Fruit fly (Drosophila melanogaster) whole organism, embryonic: ENCODE results near the gene CG15882.
A peak's percentile ranks its signal among the peaks of the same experiment; 100 is the strongest.

Source experiments
- BtbVII ChIP-seq: fragments of 200-800 bp; sonication (Bioruptor generic); optimal IDR thresholded peaks from 3 replicates; lab custom pipeline; 2017; ENCODE audit warnings: missing biosample characterization, mild to moderate bottlenecking, missing genetic modification characterization
- CG11398 ChIP-seq: fragments of 200-800 bp; sonication (Bioruptor generic); optimal IDR thresholded peaks from 2 replicates; lab custom pipeline; 2016; ENCODE audit warnings: missing biosample characterization, missing genetic modification characterization
- CG12391 ChIP-seq: fragments of 200-800 bp; sonication (Bioruptor generic); optimal IDR thresholded peaks from 3 replicates; lab custom pipeline; 2018; ENCODE audit warnings: missing biosample characterization, mild to moderate bottlenecking, missing genetic modification characterization, moderate library complexity
- CG12769 ChIP-seq: fragments of 200-800 bp; sonication (Bioruptor generic); optimal IDR thresholded peaks from 2 replicates; lab custom pipeline; 2019; ENCODE audit warnings: missing biosample characterization, mild to moderate bottlenecking, missing genetic modification characterization, moderate library complexity
- CG12942 ChIP-seq: fragments of 200-800 bp; sonication (Bioruptor generic); optimal IDR thresholded peaks from 3 replicates; lab custom pipeline; 2016; ENCODE audit warnings: missing biosample characterization, missing genetic modification characterization
- CG13624 ChIP-seq: fragments of 200-800 bp; sonication (Bioruptor generic); optimal IDR thresholded peaks from 2 replicates; lab custom pipeline; 2016; ENCODE audit warnings: missing biosample characterization, missing genetic modification characterization
- CG14965 ChIP-seq: fragments of 200-800 bp; sonication (Bioruptor generic); optimal IDR thresholded peaks from 2 replicates; lab custom pipeline; 2016; ENCODE audit warnings: missing biosample characterization, missing genetic modification characterization, borderline replicate concordance
- CG15269 ChIP-seq: fragments of 200-800 bp; sonication (Bioruptor generic); optimal IDR thresholded peaks from 2 replicates; lab custom pipeline; 2018; ENCODE audit warnings: missing biosample characterization, mild to moderate bottlenecking, missing genetic modification characterization, moderate library complexity
- CG16779 ChIP-seq: fragments of 200-800 bp; sonication (Bioruptor generic); IDR thresholded peaks from 2 replicates; pipeline ENCODE4 v1.3.6; 2022; ENCODE audit warnings: missing biosample characterization, missing genetic modification characterization
- CG30431 ChIP-seq: fragments of 200-800 bp; sonication (Bioruptor generic); optimal IDR thresholded peaks from 2 replicates; lab custom pipeline; 2017; ENCODE audit warnings: missing biosample characterization, missing genetic modification characterization
- CG3065 ChIP-seq: fragments of 200-800 bp; sonication (Bioruptor generic); optimal IDR thresholded peaks from 2 replicates; lab custom pipeline; 2016; ENCODE audit warnings: missing biosample characterization, missing genetic modification characterization
- CG31365 ChIP-seq: fragments of 200-800 bp; sonication (Bioruptor generic); optimal IDR thresholded peaks from 2 replicates; lab custom pipeline; 2018; ENCODE audit warnings: missing biosample characterization, mild to moderate bottlenecking, missing genetic modification characterization
- CG7963 ChIP-seq: fragments of 200-800 bp; sonication (Bioruptor generic); IDR thresholded peaks from 3 replicates; pipeline ENCODE4 v1.3.6; 2022; ENCODE audit warnings: missing biosample characterization, missing genetic modification characterization; ENCODE audit not compliant: partially characterized antibody
- CG8944 ChIP-seq: fragments of 200-800 bp; sonication (Bioruptor generic); optimal IDR thresholded peaks from 3 replicates; lab custom pipeline; 2016; ENCODE audit warnings: missing biosample characterization, missing genetic modification characterization
- CG9437 ChIP-seq: fragments of 200-800 bp; sonication (Bioruptor generic); optimal IDR thresholded peaks from 2 replicates; lab custom pipeline; 2018; ENCODE audit warnings: missing biosample characterization, mild to moderate bottlenecking, missing genetic modification characterization
- CG9797 ChIP-seq: fragments of 200-800 bp; sonication (Bioruptor generic); optimal IDR thresholded peaks from 3 replicates; lab custom pipeline; 2018; ENCODE audit warnings: missing biosample characterization, mild to moderate bottlenecking, missing genetic modification characterization
- CG9876 ChIP-seq: fragments of 200-800 bp; sonication (Bioruptor generic); optimal IDR thresholded peaks from 2 replicates; lab custom pipeline; 2016; ENCODE audit warnings: missing biosample characterization, missing genetic modification characterization
- CrebB ChIP-seq: fragments of 200-800 bp; sonication (Bioruptor generic); optimal IDR thresholded peaks from 3 replicates; lab custom pipeline; 2018; ENCODE audit warnings: missing biosample characterization, mild to moderate bottlenecking, missing genetic modification characterization
- Drgx ChIP-seq: fragments of 200-800 bp; sonication (Bioruptor generic); IDR thresholded peaks from 2 replicates; pipeline ENCODE4 v1.3.6; 2022; ENCODE audit warnings: missing biosample characterization, missing genetic modification characterization
- Gug ChIP-seq: fragments of 200-800 bp; sonication (Bioruptor generic); IDR thresholded peaks from 4 replicates; pipeline ENCODE4 v1.3.6; 2022; ENCODE audit warnings: missing biosample characterization, missing genetic modification characterization
- HLH3B ChIP-seq: fragments of 200-800 bp; sonication (Bioruptor generic); IDR thresholded peaks from 2 replicates; pipeline ENCODE4 v1.3.6; 2022; ENCODE audit warnings: missing biosample characterization, missing genetic modification characterization
- HLHmδ ChIP-seq: fragments of 200-800 bp; sonication (Bioruptor generic); optimal IDR thresholded peaks from 2 replicates; lab custom pipeline; 2018; ENCODE audit warnings: missing biosample characterization, mild to moderate bottlenecking, missing genetic modification characterization, moderate library complexity
- Lhr ChIP-seq: fragments of 200-800 bp; sonication (Bioruptor generic); optimal IDR thresholded peaks from 3 replicates; lab custom pipeline; 2017; ENCODE audit warnings: mild to moderate bottlenecking, missing biosample characterization, missing genetic modification reagents, missing genetic modification characterization
- Nf-YB ChIP-seq: fragments of 200-800 bp; sonication (Bioruptor generic); optimal IDR thresholded peaks from 3 replicates; lab custom pipeline; 2019; ENCODE audit warnings: missing biosample characterization, mild to moderate bottlenecking, missing genetic modification characterization, moderate library complexity
- PHDP ChIP-seq: fragments of 200-800 bp; sonication (Bioruptor generic); optimal IDR thresholded peaks from 3 replicates; lab custom pipeline; 2018; ENCODE audit warnings: missing biosample characterization, mild to moderate bottlenecking, missing genetic modification characterization, moderate library complexity
- Xrp1 ChIP-seq: fragments of 200-800 bp; sonication (Bioruptor generic); IDR thresholded peaks from 2 replicates; pipeline ENCODE4 v1.3.6; 2022; ENCODE audit warnings: missing biosample characterization, missing genetic modification characterization
- abd-A ChIP-seq: fragments of 200-800 bp; sonication (Bioruptor generic); optimal IDR thresholded peaks from 3 replicates; lab custom pipeline; 2019; ENCODE audit warnings: missing biosample characterization, mild to moderate bottlenecking, missing genetic modification characterization, moderate library complexity
- btn ChIP-seq: fragments of 200-800 bp; sonication (Bioruptor generic); optimal IDR thresholded peaks from 2 replicates; lab custom pipeline; 2016; ENCODE audit warnings: missing biosample characterization, missing genetic modification characterization
- cg ChIP-seq: fragments of 200-800 bp; sonication (Bioruptor generic); optimal IDR thresholded peaks from 3 replicates; lab custom pipeline; 2019; ENCODE audit warnings: missing biosample characterization, mild to moderate bottlenecking, missing genetic modification characterization, moderate library complexity
- crol ChIP-seq: fragments of 200-800 bp; sonication (Bioruptor generic); IDR thresholded peaks from 2 replicates; pipeline ENCODE4 v1.3.6; 2022; ENCODE audit warnings: missing biosample characterization, missing genetic modification characterization
- dan ChIP-seq: fragments of 200-800 bp; sonication (Bioruptor generic); IDR thresholded peaks from 2 replicates; pipeline ENCODE4 v1.3.6; 2022; ENCODE audit warnings: missing biosample characterization, missing genetic modification characterization
- disco-r ChIP-seq: fragments of 200-800 bp; sonication (Bioruptor generic); optimal IDR thresholded peaks from 2 replicates; lab custom pipeline; 2016; ENCODE audit warnings: missing biosample characterization, missing genetic modification characterization
- dpn ChIP-seq, 2 experiments: fragments of 200-800 bp; sonication (Bioruptor generic); optimal IDR thresholded peaks; 3 replicates each; lab custom pipeline; 2016; ENCODE audit warnings: missing biosample characterization in 2 of 2, missing genetic modification characterization in 2 of 2
- dysf ChIP-seq: fragments of 200-800 bp; sonication (Bioruptor generic); IDR thresholded peaks from 3 replicates; pipeline ENCODE4 v1.3.6; 2022; ENCODE audit warnings: missing biosample characterization, missing genetic modification characterization
- ewg ChIP-seq: fragments of 200-800 bp; sonication (Bioruptor generic); optimal IDR thresholded peaks from 3 replicates; lab custom pipeline; 2017; ENCODE audit warnings: mild to moderate bottlenecking, missing biosample characterization, missing genetic modification reagents, missing genetic modification characterization
- hbn ChIP-seq: fragments of 200-800 bp; sonication (Bioruptor generic); IDR thresholded peaks from 2 replicates; pipeline ENCODE4 v1.3.6; 2022; ENCODE audit warnings: missing biosample characterization, missing genetic modification characterization; ENCODE audit not compliant: partially characterized antibody
- hkb ChIP-seq, 2 experiments: fragments of 200-800 bp in 1 of 2; fragments of >200 bp in 1 of 2; sonication (Bioruptor generic) in 1 of 2; IDR thresholded peaks in 1 of 2; optimal IDR thresholded peaks in 1 of 2; 2 replicates each; pipeline versions ENCODE4 v1.3.6 to Lab custom; 2017 to 2022; ENCODE audit warnings: missing biosample characterization in 1 of 2, missing genetic modification characterization in 1 of 2
- inv ChIP-seq: fragments of 200-800 bp; sonication (Bioruptor generic); IDR thresholded peaks from 2 replicates; pipeline ENCODE4 v1.3.6; 2022; ENCODE audit warnings: missing biosample characterization, missing genetic modification characterization; ENCODE audit not compliant: partially characterized antibody
- ken ChIP-seq: fragments of 200-800 bp; sonication (Bioruptor generic); IDR thresholded peaks from 3 replicates; pipeline ENCODE4 v1.3.6; 2022; ENCODE audit warnings: missing biosample characterization, missing genetic modification characterization
- klu ChIP-seq: fragments of 200-800 bp; sonication (Bioruptor generic); IDR thresholded peaks from 2 replicates; pipeline ENCODE4 v1.3.6; 2022; ENCODE audit warnings: missing biosample characterization, missing genetic modification characterization
- luna ChIP-seq: fragments of 200-800 bp; sonication (Bioruptor generic); optimal IDR thresholded peaks from 2 replicates; lab custom pipeline; 2016; ENCODE audit warnings: missing biosample characterization, missing genetic modification characterization
- onecut ChIP-seq: fragments of 200-800 bp; sonication (Bioruptor generic); IDR thresholded peaks from 2 replicates; pipeline ENCODE4 v1.3.6; 2022; ENCODE audit warnings: missing biosample characterization, missing genetic modification characterization
- rib ChIP-seq: fragments of 200-800 bp; sonication (Bioruptor generic); IDR thresholded peaks from 2 replicates; pipeline ENCODE4 v1.3.6; 2022; ENCODE audit warnings: missing biosample characterization, missing genetic modification characterization
- salm ChIP-seq: fragments of 200-800 bp; sonication (Bioruptor generic); optimal IDR thresholded peaks from 2 replicates; lab custom pipeline; 2018; ENCODE audit warnings: missing biosample characterization, mild to moderate bottlenecking, missing genetic modification characterization
- sc ChIP-seq, 3 experiments: fragments of >200 bp in 2 of 3; fragments of 200-800 bp in 1 of 3; sonication (Bioruptor generic) in 1 of 3; optimal IDR thresholded peaks; 2 replicates in 2 of 3; 3 replicates in 1 of 3; lab custom pipeline; 2017; ENCODE audit warnings: mild to moderate bottlenecking in 1 of 3, missing biosample characterization in 1 of 3, missing genetic modification characterization in 1 of 3, missing genetic modification reagents in 1 of 3
- tap ChIP-seq: fragments of 200-800 bp; optimal IDR thresholded peaks from 3 replicates; lab custom pipeline; 2019; ENCODE audit warnings: missing biosample characterization, mild to moderate bottlenecking, missing genetic modification characterization, moderate library complexity
- tll ChIP-seq, 2 experiments: fragments of 200-800 bp in 1 of 2; fragments of >200 bp in 1 of 2; sonication (Bioruptor generic) in 1 of 2; optimal IDR thresholded peaks; 2 replicates each; lab custom pipeline; 2017 to 2019; ENCODE audit warnings: missing biosample characterization in 2 of 2, missing genetic modification characterization in 2 of 2, mild to moderate bottlenecking in 1 of 2, moderate library complexity in 1 of 2
- vfl ChIP-seq: fragments of 200-800 bp; sonication (Bioruptor generic); optimal IDR thresholded peaks from 2 replicates; lab custom pipeline; 2016; ENCODE audit warnings: missing biosample characterization, missing genetic modification characterization
- yki ChIP-seq: fragments of >200 bp; optimal IDR thresholded peaks from 3 replicates; lab custom pipeline; 2018

The CG15882 gene

DNA sequence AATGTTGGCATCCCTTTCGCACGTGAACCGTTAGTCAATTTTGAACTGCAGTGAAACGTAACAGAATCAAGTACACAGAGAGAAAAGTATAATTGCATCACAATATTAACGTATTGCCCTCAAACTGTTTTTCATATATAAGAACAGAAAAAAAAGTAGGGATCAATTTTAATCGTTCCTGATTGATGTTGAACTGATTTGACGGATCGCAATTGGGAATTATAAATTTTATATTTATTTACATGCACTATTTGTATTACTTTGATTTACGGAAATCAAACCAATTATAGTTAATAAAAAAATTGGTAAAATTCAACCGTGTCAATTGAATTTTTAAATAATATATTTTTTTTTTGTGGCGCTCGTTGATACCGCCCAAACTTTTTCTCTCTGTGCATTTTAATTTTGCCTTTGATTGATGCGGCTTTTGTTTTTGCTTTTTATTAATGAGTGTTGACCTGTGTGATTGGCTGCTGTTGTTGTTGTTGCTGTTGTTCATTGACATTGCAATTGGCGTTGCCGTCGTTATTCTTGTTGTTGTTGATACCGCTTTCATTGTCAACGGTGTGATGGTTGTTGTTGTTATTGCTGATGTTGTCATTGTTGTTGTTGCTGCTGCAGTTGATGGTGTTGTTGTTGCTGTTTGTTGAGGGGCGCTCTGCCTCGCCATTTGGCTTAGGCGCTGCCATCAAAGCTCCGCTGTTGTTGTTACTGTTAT, 28.5 kb upstream of the CG15882 start (continued):
- TF ChIP-seq CG3065 (GFP tag; lab: Kevin White, UChicago) (no peak), CG15269 (tag; lab: Kevin White, UChicago) (peak; percentile 65), vfl (GFP tag; lab: Kevin White, UChicago) (no peak), rib (no peak), dysf (GFP tag; lab: Robert Waterston, UW) (peak; percentile 61), klu (GFP tag; lab: Robert Waterston, UW) (no peak), dpn (GFP tag; optimal IDR thresholded peaks at IDR 0.05; lab: Kevin White, UChicago) (peak in 1 of 2 experiments; percentile 54), luna (GFP tag; lab: Kevin White, UChicago) (no peak), sc (optimal IDR thresholded peaks at IDR 0.05; lab: Kevin White, UChicago) (no peak), sc (GFP tag; optimal IDR thresholded peaks at IDR 0.05; lab: Kevin White, UChicago) (peak; percentile 41), CG9437 (GFP tag; lab: Kevin White, UChicago) (peak; percentile 64), HLHmδ (GFP tag; lab: Kevin White, UChicago) (no peak), cg (GFP tag; lab: Kevin White, UChicago) (no peak), yki (no peak), CG9876 (GFP tag; lab: Kevin White, UChicago) (no peak), salm (tag; lab: Kevin White, UChicago) (peak; percentile 39), BtbVII (GFP tag; lab: Kevin White, UChicago) (no peak), CG7963 (GFP tag; lab: Robert Waterston, UW) (no peak), CG12769 (tag; lab: Kevin White, UChicago) (no peak), Gug (GFP tag; lab: Robert Waterston, UW) (no peak), inv (GFP tag; lab: Robert Waterston, UW) (no peak), CG16779 (no peak), CG31365 (no peak), tll (GFP tag; optimal IDR thresholded peaks at IDR 0.05; lab: Kevin White, UChicago) (no peak), CG14965 (GFP tag; lab: Kevin White, UChicago) (no peak), hbn (no peak), Drgx (peak; percentile 35; the same call in 1 of the 2 replicates), dan (GFP tag; lab: Robert Waterston, UW) (no peak), PHDP (tag; lab: Kevin White, UChicago) (peak; percentile 57), ken (GFP tag; lab: Robert Waterston, UW) (no peak), abd-A (no peak), CG12942 (peak; percentile 1), CG13624 (GFP tag; lab: Kevin White, UChicago) (no peak), onecut (GFP tag; lab: Robert Waterston, UW) (no peak), CG9797 (no peak), Xrp1 (peak; percentile 67), hkb (optimal IDR thresholded peaks at IDR 0.05; lab: Kevin White, UChicago) (no peak), hkb (GFP tag; IDR thresholded peaks at IDR 0.05; lab: Robert Waterston, UW) (peak; percentile 59), CrebB (no peak), disco-r (GFP tag; lab: Kevin White, UChicago) (no peak), CG11398 (no peak), ewg (GFP tag; lab: Kevin White, UChicago) (peak; percentile 54), tap (tag; lab: Kevin White, UChicago) (no peak), HLH3B (GFP tag; lab: Robert Waterston, UW) (no peak), btn (no peak), crol (GFP tag; lab: Robert Waterston, UW) (no peak), Nf-YB (peak; percentile 21), CG12391 (tag; lab: Kevin White, UChicago) (peak; percentile 66), Lhr (GFP tag; lab: Kevin White, UChicago) (no peak), CG8944 (no peak), CG30431 (GFP tag; lab: Kevin White, UChicago) (peak; percentile 43)
